Worm (Caenorhabditis elegans): ENCODE measurements around the gene mig-2.

ce11 chrX:11560076-11560475 is 11.7 kb downstream of the mig-2 start:
- no peak for TF ChIP-seq mls-2 (tag; optimal IDR thresholded peaks at IDR 0.05)
- TF ChIP-seq unc-39 (tag; optimal IDR thresholded peaks at IDR 0.05), result no peak
- no peak for TF ChIP-seq pha-4 (tag; optimal IDR thresholded peaks at IDR 0.05)
- no peak for TF ChIP-seq ces-1 (GFP tag; optimal IDR thresholded peaks at IDR 0.05)
- TF ChIP-seq ztf-11 (tag; optimal IDR thresholded peaks at IDR 0.05), result no peak
- no peak for TF ChIP-seq ceh-83 (GFP tag; optimal IDR thresholded peaks at IDR 0.05)
- TF ChIP-seq lin-32 (GFP tag; optimal IDR thresholded peaks at IDR 0.05), result no peak
- TF ChIP-seq lin-13 (tag; optimal IDR thresholded peaks at IDR 0.05), result no peak
- TF ChIP-seq blmp-1 (tag; optimal IDR thresholded peaks at IDR 0.05), result no peak
- TF ChIP-seq sptf-1 (tag; optimal IDR thresholded peaks at IDR 0.05), result no peak
- no peak for TF ChIP-seq bed-3 (GFP tag; optimal IDR thresholded peaks at IDR 0.05)
- no peak for TF ChIP-seq nhr-237 (tag; optimal IDR thresholded peaks at IDR 0.05)
- TF ChIP-seq lsy-2 (tag; optimal IDR thresholded peaks at IDR 0.05), result no peak
